Fruit fly (Drosophila melanogaster) whole organism, adult: Measurements from ENCODE around the gene CG31266.

Experiments
- CG11617 ChIP-seq: fragments of 200-800 bp; sonication (Bioruptor generic); optimal IDR thresholded peaks from 2 replicates; lab custom pipeline; 2017; ENCODE audit warnings: mild to moderate bottlenecking, missing biosample characterization, missing genetic modification reagents, missing genetic modification characterization
- CG12768 ChIP-seq: fragments of 200-800 bp; sonication (Bioruptor generic); optimal IDR thresholded peaks from 2 replicates; lab custom pipeline; 2017; ENCODE audit warnings: missing biosample characterization, missing genetic modification characterization, mild to moderate bottlenecking, moderate library complexity, missing genetic modification reagents
- CG14711 ChIP-seq: fragments of 200-800 bp; sonication (Bioruptor generic); optimal IDR thresholded peaks from 2 replicates; lab custom pipeline; 2018; ENCODE audit warnings: missing biosample characterization, mild to moderate bottlenecking, missing genetic modification characterization, moderate library complexity
- CG1620 ChIP-seq: fragments of 200-800 bp; sonication (Bioruptor generic); optimal IDR thresholded peaks from 2 replicates; lab custom pipeline; 2016; ENCODE audit warnings: missing biosample characterization, missing genetic modification characterization
- CG33017 ChIP-seq: fragments of 200-800 bp; sonication (Bioruptor generic); optimal IDR thresholded peaks from 2 replicates; lab custom pipeline; 2018; ENCODE audit warnings: missing biosample characterization, mild to moderate bottlenecking, missing genetic modification characterization, moderate library complexity
- CG5204 ChIP-seq: fragments of 200-800 bp; sonication (Bioruptor generic); optimal IDR thresholded peaks from 2 replicates; lab custom pipeline; 2016; ENCODE audit warnings: missing biosample characterization, missing genetic modification characterization
- CG7045 ChIP-seq: fragments of 200-800 bp; sonication (Bioruptor generic); optimal IDR thresholded peaks from 2 replicates; lab custom pipeline; 2017; ENCODE audit warnings: missing biosample characterization, mild to moderate bottlenecking, missing genetic modification characterization
- CG7101 ChIP-seq: fragments of 200-800 bp; sonication (Bioruptor generic); optimal IDR thresholded peaks from 2 replicates; lab custom pipeline; 2018; ENCODE audit warnings: missing biosample characterization, mild to moderate bottlenecking, missing genetic modification characterization, moderate library complexity
- Clk ChIP-seq: fragments of 200-800 bp; sonication (Bioruptor generic); optimal IDR thresholded peaks from 2 replicates; lab custom pipeline; 2017; ENCODE audit warnings: missing biosample characterization, missing genetic modification characterization
- Crg-1 ChIP-seq: fragments of 200-800 bp; sonication (Bioruptor generic); optimal IDR thresholded peaks from 2 replicates; lab custom pipeline; 2016; ENCODE audit warnings: missing biosample characterization, missing genetic modification characterization
- Hr96 ChIP-seq: fragments of 200-800 bp; sonication (Bioruptor generic); optimal IDR thresholded peaks from 2 replicates; lab custom pipeline; 2016; ENCODE audit warnings: missing biosample characterization, missing genetic modification characterization
- Mnt ChIP-seq: fragments of 200-800 bp; sonication (Bioruptor generic); optimal IDR thresholded peaks from 2 replicates; lab custom pipeline; 2016; ENCODE audit warnings: missing biosample characterization, mild to moderate bottlenecking, missing genetic modification characterization
- bab1 ChIP-seq: fragments of 200-800 bp; sonication (Bioruptor generic); optimal IDR thresholded peaks from 3 replicates; lab custom pipeline; 2019; ENCODE audit warnings: missing biosample characterization, mild to moderate bottlenecking, missing genetic modification characterization, moderate library complexity
- cic ChIP-seq: fragments of 200-800 bp; sonication (Bioruptor generic); optimal IDR thresholded peaks from 2 replicates; lab custom pipeline; 2017; ENCODE audit warnings: missing biosample characterization, mild to moderate bottlenecking, missing genetic modification characterization, moderate library complexity
- cnc ChIP-seq, 2 experiments: fragments of >200 bp; optimal IDR thresholded peaks; 2 replicates each; lab custom pipeline; 2017
- kay ChIP-seq: fragments of 200-800 bp; sonication (Bioruptor generic); peaks from one replicate; lab custom pipeline; 2016; ENCODE audit warnings: missing biosample characterization, missing genetic modification characterization, borderline replicate concordance
- ovo ChIP-seq: fragments of 200-800 bp; sonication (Bioruptor generic); optimal IDR thresholded peaks from 2 replicates; lab custom pipeline; 2016; ENCODE audit warnings: missing biosample characterization, missing genetic modification characterization
- pad ChIP-seq: fragments of 200-800 bp; sonication (Bioruptor generic); optimal IDR thresholded peaks from 3 replicates; lab custom pipeline; 2017; ENCODE audit warnings: missing biosample characterization, missing genetic modification characterization, mild to moderate bottlenecking, moderate library complexity, missing genetic modification reagents
- tj ChIP-seq: fragments of 200-800 bp; sonication (Bioruptor generic); optimal IDR thresholded peaks from 3 replicates; lab custom pipeline; 2017; ENCODE audit warnings: missing biosample characterization, mild to moderate bottlenecking, missing genetic modification characterization, moderate library complexity
- toe ChIP-seq: fragments of 200-800 bp; sonication (Bioruptor generic); optimal IDR thresholded peaks from 2 replicates; lab custom pipeline; 2016; ENCODE audit warnings: missing biosample characterization, missing genetic modification characterization

The CG31266 gene

DNA sequence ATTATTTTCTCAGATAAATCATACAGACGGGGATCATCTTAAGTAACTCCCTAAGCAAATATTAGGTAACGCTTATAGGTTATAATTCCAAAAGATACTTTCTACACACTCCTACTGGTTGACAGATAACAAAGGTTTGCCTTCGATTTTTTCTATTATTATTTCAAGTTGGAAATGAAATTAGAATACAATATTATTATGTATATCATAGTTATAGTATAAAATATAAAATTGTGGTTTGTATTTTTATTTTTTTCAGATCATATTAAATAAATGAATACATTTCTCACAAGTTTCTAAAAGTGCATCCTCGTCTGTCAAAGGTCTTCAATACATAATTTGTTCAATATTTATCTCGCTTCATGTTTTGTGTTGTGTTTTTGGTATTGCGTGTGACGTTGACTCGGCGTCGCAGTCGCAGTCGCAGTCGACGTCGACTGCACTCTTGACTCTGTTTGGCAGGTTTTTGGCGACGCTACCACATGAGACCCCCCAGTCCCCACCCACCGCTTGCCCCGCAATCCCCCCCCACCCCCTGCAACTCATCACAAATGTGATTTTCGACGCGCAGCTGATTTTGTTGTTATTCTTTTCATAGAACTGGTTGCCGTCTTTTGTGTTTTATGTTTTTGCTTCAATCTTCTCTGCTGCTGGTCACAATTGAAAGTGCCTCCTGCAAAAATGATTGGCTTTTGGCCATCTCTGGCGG lies 9.5 kb upstream of the CG31266 start:
- TF ChIP-seq CG14711 (no peak), Clk (GFP tag; lab: Kevin White, UChicago) (no peak), Hr96 (no peak), cic (no peak), bab1 (no peak)

DNA sequence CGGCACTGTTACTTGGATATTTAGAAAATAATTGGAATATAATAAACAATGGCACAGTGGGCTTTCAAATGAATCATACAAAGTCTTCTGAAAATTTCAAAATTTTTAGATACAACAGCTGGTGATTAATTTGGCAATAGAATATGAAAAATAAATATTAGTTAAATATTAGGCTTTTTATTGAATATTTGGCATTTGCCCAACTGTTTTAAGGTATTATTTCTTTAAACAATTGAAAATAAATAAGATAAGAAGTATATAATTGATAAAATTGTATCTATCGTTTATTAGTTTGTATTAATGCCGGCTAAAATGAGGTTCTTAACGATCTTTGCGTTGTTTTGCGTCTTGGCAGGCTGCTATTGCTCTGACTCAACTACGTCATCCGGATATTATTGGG lies 8.3 kb upstream of the CG31266 start, which contains the start of gene CG45079:
Gene CG45079, plus strand, starts transcription at position 301 of the 400 bp plus-strand sequence.
- TF ChIP-seq CG14711, result no peak
- no peak for TF ChIP-seq Clk (GFP tag; lab: Kevin White, UChicago)
- no peak for TF ChIP-seq CG7045 (GFP tag; lab: Kevin White, UChicago)
- TF ChIP-seq CG7101 (tag; lab: Kevin White, UChicago), result no peak

DNA sequence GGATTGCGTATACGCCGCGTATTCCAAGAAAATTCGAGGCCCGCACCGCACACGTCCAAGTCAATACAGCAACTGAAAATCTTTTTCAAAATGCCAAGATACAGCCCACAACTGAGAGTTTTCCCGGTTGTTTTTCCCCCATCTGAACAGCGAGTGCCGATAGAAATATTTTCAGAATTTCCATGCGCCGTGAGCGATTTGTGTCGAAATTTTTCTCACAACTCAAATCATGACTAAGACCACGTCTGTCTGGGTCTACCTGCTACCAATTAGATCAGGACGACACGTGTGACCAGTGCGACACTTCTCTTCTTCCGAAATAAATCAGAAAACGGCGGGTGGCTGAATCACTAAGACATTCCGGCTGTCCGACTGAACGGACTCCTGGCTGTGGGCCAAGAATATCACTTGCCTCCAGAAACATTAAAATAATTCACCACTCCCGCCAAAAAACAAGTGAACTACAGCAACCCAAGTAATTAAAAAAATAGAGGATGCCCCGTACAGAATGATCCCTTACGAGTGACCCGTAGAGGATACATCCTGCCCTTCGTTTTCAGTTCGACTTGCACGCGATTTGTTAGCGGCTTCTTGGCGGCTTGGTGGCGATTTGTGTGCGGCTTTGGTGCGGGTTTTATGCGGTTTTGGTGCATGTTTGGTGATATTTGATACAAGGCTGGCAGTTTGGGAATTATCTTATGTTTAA lies 7.0 kb upstream of the CG31266 start, which contains the start of gene cher:
Gene cher, minus strand, starts transcription at position 51 of the 706 bp plus-strand sequence.
- TF ChIP-seq cic (no peak), ovo (GFP tag; lab: Kevin White, UChicago) (no peak), Mnt (GFP tag; lab: Kevin White, UChicago) (no peak), pad (GFP tag; lab: Kevin White, UChicago) (no peak), toe (GFP tag; lab: Kevin White, UChicago) (no peak), CG12768 (no peak), CG33017 (tag; lab: Kevin White, UChicago) (no peak), CG11617 (no peak), CG5204 (no peak), CG1620 (GFP tag; lab: Kevin White, UChicago) (no peak), bab1 (no peak), CG7101 (tag; lab: Kevin White, UChicago) (no peak), tj (GFP tag; lab: Kevin White, UChicago) (no peak), Hr96 (no peak), Crg-1 (GFP tag; lab: Kevin White, UChicago) (no peak), CG7045 (GFP tag; lab: Kevin White, UChicago) (no peak), kay (GFP tag; lab: Kevin White, UChicago) (no peak), cnc (optimal IDR thresholded peaks at IDR 0.05; lab: Kevin White, UChicago) (no peak), Clk (GFP tag; lab: Kevin White, UChicago) (no peak)

DNA sequence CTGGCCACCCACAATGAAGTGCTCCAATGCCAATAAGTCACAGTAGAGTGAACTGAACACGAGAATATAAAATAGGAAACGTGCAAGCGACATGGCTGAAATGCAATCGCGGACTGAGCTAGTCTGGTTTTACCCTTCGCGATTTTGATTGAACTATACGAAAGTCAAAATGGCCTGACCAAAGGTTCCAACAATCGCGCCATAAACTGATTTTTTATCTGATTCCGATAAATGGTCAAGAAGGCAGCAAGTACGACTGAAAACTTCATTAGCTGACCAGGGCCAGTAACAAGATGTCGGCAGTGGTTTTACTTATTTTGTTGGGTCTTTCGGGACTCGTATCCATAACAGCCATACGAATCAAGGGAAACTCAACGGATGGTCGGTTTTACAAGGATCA lies 5.6 kb upstream of the CG31266 start, which contains the start of the genes CG17477 and CG31269:
Gene CG17477, minus strand, starts transcription at position 101 of the 400 bp plus-strand sequence.
Gene CG31269, plus strand, starts transcription at position 289 of the 400 bp plus-strand sequence.
- TF ChIP-seq ovo (GFP tag; lab: Kevin White, UChicago), result no peak
- TF ChIP-seq pad (GFP tag; lab: Kevin White, UChicago), result no peak
- no peak for TF ChIP-seq cic
- TF ChIP-seq CG7101 (tag; lab: Kevin White, UChicago), result no peak
- no peak for TF ChIP-seq CG14711
- TF ChIP-seq CG12768, result no peak
- TF ChIP-seq CG1620 (GFP tag; lab: Kevin White, UChicago), result no peak
- no peak for TF ChIP-seq bab1
- TF ChIP-seq cnc (optimal IDR thresholded peaks at IDR 0.05; lab: Kevin White, UChicago), result no peak
- TF ChIP-seq CG5204, result no peak
- no peak for TF ChIP-seq tj (GFP tag; lab: Kevin White, UChicago)
- TF ChIP-seq CG7045 (GFP tag; lab: Kevin White, UChicago), result no peak
- TF ChIP-seq Mnt (GFP tag; lab: Kevin White, UChicago), result no peak
- no peak for TF ChIP-seq kay (GFP tag; lab: Kevin White, UChicago)
- no peak for TF ChIP-seq Clk (GFP tag; lab: Kevin White, UChicago)
- no peak for TF ChIP-seq toe (GFP tag; lab: Kevin White, UChicago)
- no peak for TF ChIP-seq CG33017 (tag; lab: Kevin White, UChicago)
- TF ChIP-seq Crg-1 (GFP tag; lab: Kevin White, UChicago), result no peak

DNA sequence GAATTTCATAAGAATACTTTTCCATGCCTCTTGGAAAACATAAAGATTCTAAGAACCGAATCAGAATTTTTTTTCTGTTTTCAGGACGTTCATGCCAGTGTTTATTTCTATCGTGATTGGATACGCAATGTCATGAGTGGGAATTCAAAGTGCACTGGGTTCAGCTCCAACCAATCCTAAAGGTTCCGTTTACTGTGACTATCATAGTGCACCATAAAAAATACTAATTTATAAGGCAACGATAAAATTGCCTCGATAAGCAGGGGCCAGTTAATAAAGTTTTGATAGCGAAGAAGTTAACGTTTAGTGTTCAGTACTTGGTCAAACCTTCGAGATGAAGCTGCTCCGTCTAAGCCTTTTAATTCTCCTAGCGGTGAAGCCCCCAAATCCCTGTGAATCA lies 4.5 kb upstream of the CG31266 start, which contains the start of gene CG31265:
Gene CG31265, plus strand, starts transcription at position 301 of the 400 bp plus-strand sequence.
- no peak for TF ChIP-seq toe (GFP tag; lab: Kevin White, UChicago)
- no peak for TF ChIP-seq pad (GFP tag; lab: Kevin White, UChicago)
- no peak for TF ChIP-seq CG11617
- no peak for TF ChIP-seq ovo (GFP tag; lab: Kevin White, UChicago)

DNA sequence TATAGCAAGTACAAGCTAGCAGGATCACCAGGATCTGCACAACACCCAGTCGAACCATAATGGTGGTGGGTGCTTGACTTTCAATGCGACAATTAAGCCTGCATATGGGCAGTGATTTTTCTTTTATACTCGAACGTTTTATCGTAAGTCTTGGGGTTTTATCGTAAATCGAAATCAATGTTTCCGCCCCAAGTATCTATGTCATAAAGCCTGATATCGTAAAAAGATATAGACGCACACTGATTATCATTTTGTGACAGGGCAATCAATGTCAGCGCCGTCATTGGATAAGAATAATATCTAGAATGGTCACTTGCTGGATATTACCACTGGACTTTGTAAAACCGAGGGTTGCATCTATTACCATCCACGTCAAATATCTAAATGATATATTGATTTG lies 2.1 kb upstream of the CG31266 start, which contains the start of gene CG17475:
Gene CG17475, minus strand, starts transcription at position 101 of the 400 bp plus-strand sequence.
- no peak for TF ChIP-seq CG7101 (tag; lab: Kevin White, UChicago)
- TF ChIP-seq CG12768, result no peak
- no peak for TF ChIP-seq CG1620 (GFP tag; lab: Kevin White, UChicago)
- no peak for TF ChIP-seq CG14711
- TF ChIP-seq tj (GFP tag; lab: Kevin White, UChicago), result no peak
- TF ChIP-seq ovo (GFP tag; lab: Kevin White, UChicago), result no peak
- no peak for TF ChIP-seq bab1
- no peak for TF ChIP-seq cnc (optimal IDR thresholded peaks at IDR 0.05; lab: Kevin White, UChicago)
- no peak for TF ChIP-seq CG33017 (tag; lab: Kevin White, UChicago)
- TF ChIP-seq kay (GFP tag; lab: Kevin White, UChicago), result no peak
- TF ChIP-seq Crg-1 (GFP tag; lab: Kevin White, UChicago), result no peak
- no peak for TF ChIP-seq toe (GFP tag; lab: Kevin White, UChicago)
- TF ChIP-seq Clk (GFP tag; lab: Kevin White, UChicago), result no peak
- TF ChIP-seq CG5204, result no peak
- no peak for TF ChIP-seq Hr96
